Worm (Caenorhabditis elegans) whole organism, late embryonic: ENCODE data around the gene R151.8.

Experiments used
- C08G9.2 ChIP-seq: sonication (generic microtip); optimal IDR thresholded peaks from 2 replicates; lab custom pipeline; 2016; ENCODE audit warnings: mild to moderate bottlenecking, missing genetic modification characterization, moderate library complexity, missing compliant biosample characterization
- F13H6.1 ChIP-seq: sonication (generic microtip); optimal IDR thresholded peaks from 2 replicates; lab custom pipeline; 2016; ENCODE audit warnings: missing genetic modification characterization, missing compliant biosample characterization
- pag-3 ChIP-seq: sonication (generic microtip); optimal IDR thresholded peaks from 2 replicates; lab custom pipeline; 2016; ENCODE audit warnings: missing compliant biosample characterization, missing genetic modification characterization, borderline replicate concordance
- ref-2 ChIP-seq: sonication (generic microtip); optimal IDR thresholded peaks from 2 replicates; lab custom pipeline; 2016; ENCODE audit warnings: missing genetic modification characterization, missing compliant biosample characterization
- sox-4 ChIP-seq: sonication (generic microtip); optimal IDR thresholded peaks from 2 replicates; lab custom pipeline; 2017; ENCODE audit warnings: mild to moderate bottlenecking, missing genetic modification characterization, inconsistent platforms, missing compliant biosample characterization
- tbx-2 ChIP-seq: sonication (generic microtip); optimal IDR thresholded peaks from 2 replicates; lab custom pipeline; 2016; ENCODE audit warnings: missing genetic modification characterization, missing compliant biosample characterization
- unc-86 ChIP-seq: sonication (generic microtip); optimal IDR thresholded peaks from 2 replicates; lab custom pipeline; 2016; ENCODE audit warnings: missing genetic modification characterization, missing compliant biosample characterization

- TF ChIP-seq sox-4 (tag; lab: Kevin White, UChicago): no peak
- no peak for TF ChIP-seq C08G9.2 (tag; lab: Kevin White, UChicago)
- TF ChIP-seq pag-3: no peak
- no peak for TF ChIP-seq ref-2 (tag; lab: Kevin White, UChicago)
- no peak for TF ChIP-seq F13H6.1
- TF ChIP-seq unc-86 (tag; lab: Kevin White, UChicago): no peak
- no peak for TF ChIP-seq tbx-2 (tag; lab: Kevin White, UChicago)
Measured at ce11 chrIII:7242988-7243387, 13.4 kb upstream of the R151.8 start, which contains the start of gene osm-10.
